Fruit fly (Drosophila melanogaster) whole organism, wandering third instar larva: Measurements from ENCODE around the gene Scsalpha2.

ENCODE experiments used
- Abd-B ChIP-seq: fragments of >200 bp; optimal IDR thresholded peaks from 2 replicates; lab custom pipeline; 2017; ENCODE audit warnings: missing biosample characterization, missing genetic modification characterization
- Hr78 ChIP-seq: fragments of >200 bp; optimal IDR thresholded peaks from 2 replicates; lab custom pipeline; 2017; ENCODE audit warnings: missing biosample characterization, missing genetic modification characterization
- psq ChIP-seq: fragments of 200-800 bp; sonication (Bioruptor generic); optimal IDR thresholded peaks from 3 replicates; lab custom pipeline; 2017; ENCODE audit warnings: missing biosample characterization, mild to moderate bottlenecking, missing genetic modification characterization, moderate library complexity

- TF ChIP-seq psq = no peak
- TF ChIP-seq Hr78 (GFP tag; lab: Kevin White, UChicago) = no peak
- no peak for TF ChIP-seq Abd-B (GFP tag; lab: Kevin White, UChicago)
Observed at dm6 chr3R:19467464-19467863, 4.6 kb upstream of the Scsalpha2 start.
